Fruit fly (Drosophila melanogaster): Measurements from ENCODE around the gene Spindly.

- no peak for TF ChIP-seq CG1620 (GFP tag; optimal IDR thresholded peaks at IDR 0.05)
- TF ChIP-seq toe (GFP tag; optimal IDR thresholded peaks at IDR 0.05) = no peak
- TF ChIP-seq CG7045 (GFP tag; optimal IDR thresholded peaks at IDR 0.05) = no peak
- TF ChIP-seq cic (GFP tag; optimal IDR thresholded peaks at IDR 0.05) = no peak
- TF ChIP-seq CG14711 (tag; optimal IDR thresholded peaks at IDR 0.05) = no peak
- TF ChIP-seq Hr96 (GFP tag; optimal IDR thresholded peaks at IDR 0.05) = no peak
- no peak for TF ChIP-seq CG12768 (GFP tag; optimal IDR thresholded peaks at IDR 0.05)
- TF ChIP-seq kay (GFP tag; ENCODE audit: borderline replicate concordance) = no peak
- peak; percentile 22 for TF ChIP-seq pad (GFP tag; optimal IDR thresholded peaks at IDR 0.05)
- no peak for TF ChIP-seq ovo (GFP tag; optimal IDR thresholded peaks at IDR 0.05)
Measured at dm6 chr2L:3545033-3545666, 15.0 kb upstream of the Spindly start.
